Fruit fly (Drosophila melanogaster) whole organism, wandering third instar larva: ENCODE results near the gene CG9541.

Experiments
- HLH106 ChIP-seq: fragments of 200-800 bp; optimal IDR thresholded peaks from 3 replicates; lab custom pipeline; 2019; ENCODE audit warnings: missing biosample characterization, mild to moderate bottlenecking, missing genetic modification characterization, moderate library complexity
- sage ChIP-seq: fragments of 200-800 bp; sonication (Bioruptor generic); optimal IDR thresholded peaks from 2 replicates; lab custom pipeline; 2016; ENCODE audit warnings: missing biosample characterization, mild to moderate bottlenecking, missing genetic modification characterization

DNA sequence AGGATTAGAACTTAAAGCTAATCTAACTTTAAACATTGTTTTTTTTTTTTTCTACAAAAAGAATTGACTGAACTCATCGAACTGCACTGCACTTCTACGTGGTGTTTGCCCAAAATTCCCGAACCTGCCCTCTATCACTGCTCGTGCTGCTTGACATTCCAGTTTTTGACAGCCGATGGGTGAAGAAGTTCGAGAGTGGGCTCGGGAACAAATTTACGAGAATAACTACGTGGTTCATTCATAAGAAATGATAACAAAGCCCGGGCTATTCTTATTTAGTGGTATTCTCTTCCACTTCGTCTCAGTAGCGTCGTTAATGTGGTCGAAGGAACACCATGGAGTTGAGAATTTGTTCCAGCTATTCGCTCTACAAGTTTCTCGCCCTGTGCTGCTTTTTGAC is 8.0 kb downstream of the CG9541 start, which contains the start of gene CG18088:
- TF ChIP-seq sage (GFP tag; lab: Kevin White, UChicago) (no peak), HLH106 (tag; lab: Kevin White, UChicago) (no peak)
